In the genomic region with DNA sequence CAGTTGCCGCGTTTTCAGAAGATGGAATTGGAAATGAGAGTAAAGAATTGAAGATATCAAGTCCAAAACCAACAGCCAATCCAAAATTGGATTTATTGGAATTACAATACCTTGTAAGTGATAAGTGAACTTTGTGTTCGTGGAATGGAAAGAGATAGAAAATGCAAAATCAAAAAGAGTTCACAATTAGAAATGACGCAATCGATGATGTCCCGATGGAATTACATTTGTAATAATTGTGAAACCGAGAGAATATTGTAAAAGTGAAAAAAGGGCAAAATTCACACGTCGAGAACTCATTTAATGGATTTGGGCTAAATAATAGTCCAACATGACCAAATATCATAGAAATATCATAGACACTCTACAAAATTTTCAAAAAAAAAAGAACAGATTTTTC, we compare ENCODE assay signal across 2 worm cellular contexts.
TF ChIP-seq lines count a peak whose summit lies in the region.

No protein-coding gene starts in this region.

TF ChIP-seq in whole organism, L4 larva, 104 proteins besides CTCF, POLR2A, EP300 and RAD21:
- TF ChIP-seq aha-1 (tag; lab: Kevin White, UChicago), result peak; percentile 80
- TF ChIP-seq unc-62 (GFP tag; optimal IDR thresholded peaks at IDR 0.05 in 1 of 2; lab: Kevin White, UChicago), result peak in 1 of 2 experiments; percentile 80
- TF ChIP-seq unc-62 (tag; optimal IDR thresholded peaks at IDR 0.05; lab: Kevin White, UChicago), result no peak
- TF ChIP-seq ceh-32 (tag; optimal IDR thresholded peaks at IDR 0.05; lab: Kevin White, UChicago; ENCODE audit: poor library complexity), result no peak
TF ChIP-seq in whole organism, L4 larva: peak in this region for 2.

TF ChIP-seq in whole organism, mixed stage, embryonic, 35 proteins besides CTCF, POLR2A, EP300 and RAD21:
- TF ChIP-seq zip-8 (tag; optimal IDR thresholded peaks at IDR 0.05; lab: Kevin White, UChicago) (peak; percentile 57), ces-1 (GFP tag; optimal IDR thresholded peaks at IDR 0.05; lab: Kevin White, UChicago) (no peak), ceh-39 (tag; optimal IDR thresholded peaks at IDR 0.05; lab: Kevin White, UChicago) (no peak)
TF ChIP-seq in whole organism, mixed stage, embryonic: peak in this region for 1.
